Worm (Caenorhabditis elegans): ENCODE data around the gene gsp-1.

DNA sequence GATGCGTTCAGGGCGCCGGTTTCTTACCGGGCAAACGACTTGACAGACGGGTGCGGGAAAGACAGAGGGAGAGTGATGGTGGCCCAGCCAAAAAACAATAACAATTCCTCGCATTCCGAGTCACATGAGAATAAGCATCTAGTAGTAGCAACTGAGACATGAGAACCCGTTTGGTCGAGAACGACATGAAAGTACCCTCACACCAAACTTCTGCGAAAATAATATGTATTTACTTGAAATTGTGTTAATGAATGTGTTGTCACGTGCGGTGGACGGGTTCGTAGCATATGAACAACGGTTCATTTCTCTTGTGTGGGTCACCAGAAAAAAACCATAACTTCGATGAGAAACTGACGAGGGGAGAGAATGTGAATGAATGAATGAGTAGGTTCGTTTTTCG, 38.7 kb downstream of the gsp-1 start:
- TF ChIP-seq pqm-1 (tag; optimal IDR thresholded peaks at IDR 0.05) (no peak), lsy-2 (tag; optimal IDR thresholded peaks at IDR 0.05) (no peak), skn-1 (tag; optimal IDR thresholded peaks at IDR 0.05) (no peak), lin-13 (GFP tag; optimal IDR thresholded peaks at IDR 0.05) (no peak), unc-130 (tag; optimal IDR thresholded peaks at IDR 0.05) (no peak), nhr-20 (tag; optimal IDR thresholded peaks at IDR 0.05) (peak; percentile 5)

Measured in whole organism, L1 larva.